Fruit fly (Drosophila melanogaster): ENCODE data around the gene CG5854.

CG5854 gene

DNA sequence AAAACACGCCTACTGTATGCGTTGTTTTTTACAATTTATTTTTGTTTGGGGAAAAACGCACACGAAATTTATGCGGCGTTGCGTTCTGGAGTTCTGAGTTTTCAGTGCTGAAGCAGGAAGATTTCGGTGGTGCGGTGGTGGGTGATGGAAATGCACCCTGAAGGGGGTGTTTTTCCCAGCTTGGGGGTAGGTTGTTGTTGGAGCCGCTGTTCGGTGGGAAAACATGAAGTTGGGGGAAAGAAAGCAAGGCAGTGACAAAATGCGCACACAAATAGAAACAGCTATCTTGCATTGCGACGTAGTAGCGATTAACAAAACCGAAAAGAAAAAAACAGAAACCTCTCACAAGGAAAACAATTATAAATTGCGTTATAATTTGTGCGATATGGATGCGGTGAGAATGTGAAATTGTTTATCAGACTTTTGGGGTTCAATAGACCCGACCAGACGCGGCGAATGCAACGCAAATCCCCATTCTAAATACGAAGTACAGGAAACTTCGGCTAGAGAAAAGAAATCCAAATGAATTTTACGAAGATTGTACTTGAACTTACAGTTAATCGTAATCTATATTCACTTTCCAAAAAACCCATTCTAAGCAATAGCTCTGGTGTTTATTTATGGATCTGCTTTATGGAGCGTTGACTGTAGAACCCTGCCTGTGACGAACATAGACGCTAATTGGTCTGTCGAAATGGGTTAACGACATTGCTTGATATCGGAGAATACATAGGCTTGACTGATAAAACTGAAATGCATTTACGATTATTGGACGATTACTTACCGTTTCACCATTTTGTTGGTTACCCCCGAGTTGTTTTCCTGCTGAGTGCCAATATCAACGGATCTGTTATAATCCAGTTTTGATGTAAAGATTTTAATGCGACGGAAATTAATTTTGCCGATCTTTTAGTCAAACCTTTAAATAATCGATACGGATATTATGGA is 45.2 kb upstream of the CG5854 start (continued):
- no peak for TF ChIP-seq Fer2 (tag; optimal IDR thresholded peaks at IDR 0.05)
- peak; percentile 14; the same call in 1 of the 2 replicates for TF ChIP-seq peb (GFP tag; IDR thresholded peaks at IDR 0.05)
- no peak for TF ChIP-seq CG11695 (GFP tag; IDR thresholded peaks at IDR 0.05)
- TF ChIP-seq grn (GFP tag; optimal IDR thresholded peaks at IDR 0.05): no peak
- TF ChIP-seq CG2120 (GFP tag; optimal IDR thresholded peaks at IDR 0.05): no peak
- peak; percentile 40 for TF ChIP-seq Ada2b (GFP tag; IDR thresholded peaks at IDR 0.05)
- peak; percentile 31; the same call in 1 of the 2 replicates for TF ChIP-seq Drgx (GFP tag; IDR thresholded peaks at IDR 0.05)
- TF ChIP-seq CG42726 (GFP tag; IDR thresholded peaks at IDR 0.05; ENCODE audit: partially characterized antibody): no peak
- TF ChIP-seq CG14441 (GFP tag; IDR thresholded peaks at IDR 0.05): 0 out of 2 replicates have a peak, but pooled peaks have one; percentile 20
- TF ChIP-seq otp (GFP tag; IDR thresholded peaks at IDR 0.05): no peak
- TF ChIP-seq Jarid2 (GFP tag; optimal IDR thresholded peaks at IDR 0.05): no peak
- peak; percentile 31; the same call in 1 of the 3 replicates for TF ChIP-seq tgo (GFP tag; IDR thresholded peaks at IDR 0.05)
- TF ChIP-seq Neu2 (GFP tag; optimal IDR thresholded peaks at IDR 0.05; ENCODE audit: borderline replicate concordance): no peak
- TF ChIP-seq CG9727 (GFP tag; optimal IDR thresholded peaks at IDR 0.05): no peak
- no peak for TF ChIP-seq CG5180 (GFP tag; optimal IDR thresholded peaks at IDR 0.05)
- TF ChIP-seq Dip3 (GFP tag; optimal IDR thresholded peaks at IDR 0.05): no peak
- TF ChIP-seq CG30431 (GFP tag; optimal IDR thresholded peaks at IDR 0.05): no peak
- TF ChIP-seq Taf1 (GFP tag; IDR thresholded peaks at IDR 0.05): no peak
- peak; percentile 27; the same call in 1 of the 2 replicates for TF ChIP-seq lmd (GFP tag; IDR thresholded peaks at IDR 0.05)
- TF ChIP-seq Lpt (GFP tag; optimal IDR thresholded peaks at IDR 0.05): no peak
- no peak for TF ChIP-seq B-H2 (GFP tag; optimal IDR thresholded peaks at IDR 0.05)
- no peak for TF ChIP-seq CG31388 (GFP tag; optimal IDR thresholded peaks at IDR 0.05)
- 0 out of 3 replicates have a peak, but pooled peaks have one; percentile 36 for TF ChIP-seq zfh1 (GFP tag; IDR thresholded peaks at IDR 0.05)
- no peak for TF ChIP-seq cg (GFP tag; optimal IDR thresholded peaks at IDR 0.05)
- TF ChIP-seq CG11723 (GFP tag; optimal IDR thresholded peaks at IDR 0.05): no peak
- TF ChIP-seq emc (GFP tag; optimal IDR thresholded peaks at IDR 0.05): no peak
- TF ChIP-seq CG10654 (GFP tag; optimal IDR thresholded peaks at IDR 0.05): no peak
- no peak for TF ChIP-seq crc (GFP tag; optimal IDR thresholded peaks at IDR 0.05)
- TF ChIP-seq gsb-n (tag; optimal IDR thresholded peaks at IDR 0.05): no peak
- TF ChIP-seq kah (GFP tag; optimal IDR thresholded peaks at IDR 0.05): no peak
- peak; percentile 57 for TF ChIP-seq gem (tag; optimal IDR thresholded peaks at IDR 0.05)
- no peak for TF ChIP-seq Stat92E (GFP tag; optimal IDR thresholded peaks at IDR 0.05)
- TF ChIP-seq Ravus (GFP tag; IDR thresholded peaks at IDR 0.05): no peak
- no peak for TF ChIP-seq twi (tag; optimal IDR thresholded peaks at IDR 0.05)
- no peak for TF ChIP-seq Dp (GFP tag; optimal IDR thresholded peaks at IDR 0.05)
- no peak for TF ChIP-seq abd-A (tag; optimal IDR thresholded peaks at IDR 0.05)
- TF ChIP-seq row (GFP tag; IDR thresholded peaks at IDR 0.05): peak; percentile 51
- TF ChIP-seq exex (tag; optimal IDR thresholded peaks at IDR 0.05): no peak
- TF ChIP-seq CG14667 (GFP tag; IDR thresholded peaks at IDR 0.05): no peak
- TF ChIP-seq shn (GFP tag; optimal IDR thresholded peaks at IDR 0.05): no peak
- TF ChIP-seq Spps (tag; optimal IDR thresholded peaks at IDR 0.05): no peak
- no peak for TF ChIP-seq Hr39 (optimal IDR thresholded peaks at IDR 0.05)
- no peak for TF ChIP-seq D (optimal IDR thresholded peaks at IDR 0.05)
- no peak for TF ChIP-seq D (GFP tag; optimal IDR thresholded peaks at IDR 0.05)
- peak; percentile 19 for TF ChIP-seq Nf-YB (GFP tag; optimal IDR thresholded peaks at IDR 0.05)
- no peak for TF ChIP-seq cato (GFP tag; optimal IDR thresholded peaks at IDR 0.05; ENCODE audit: borderline replicate concordance)
- TF ChIP-seq aop (GFP tag; IDR thresholded peaks at IDR 0.05): 0 out of 2 replicates have a peak, but pooled peaks have one; percentile 30
- no peak for TF ChIP-seq CG11093 (GFP tag; IDR thresholded peaks at IDR 0.05)
- no peak for TF ChIP-seq Nf-YC (tag; optimal IDR thresholded peaks at IDR 0.05)
- TF ChIP-seq Lim3 (GFP tag; IDR thresholded peaks at IDR 0.05): no peak
